Fruit fly (Drosophila melanogaster) whole organism, prepupa: ENCODE results near the gene opm.
A peak's percentile ranks its signal among the peaks of the same experiment; 100 is the strongest.

Experiments used
- Blimp-1 ChIP-seq: fragments of 200-800 bp; sonication (Bioruptor generic); optimal IDR thresholded peaks from 3 replicates; lab custom pipeline; 2017; ENCODE audit warnings: missing biosample characterization, missing genetic modification characterization, mild to moderate bottlenecking, moderate library complexity, missing genetic modification reagents
- CG10669 ChIP-seq: fragments of 200-800 bp; sonication (Bioruptor generic); optimal IDR thresholded peaks from 3 replicates; lab custom pipeline; 2018; ENCODE audit warnings: missing biosample characterization, mild to moderate bottlenecking, missing genetic modification characterization, moderate library complexity
- CG11294 ChIP-seq: fragments of 200-800 bp; sonication (Bioruptor generic); IDR thresholded peaks from 2 replicates; pipeline ENCODE4 v1.3.6; 2022; ENCODE audit warnings: missing biosample characterization, missing genetic modification characterization
- CG11762 ChIP-seq: fragments of 200-800 bp; sonication (Bioruptor generic); optimal IDR thresholded peaks from 3 replicates; lab custom pipeline; 2016; ENCODE audit warnings: missing biosample characterization, missing genetic modification characterization; ENCODE audit not compliant: insufficient read depth
- CG11902 ChIP-seq: fragments of 200-800 bp; sonication (Bioruptor generic); optimal IDR thresholded peaks from 3 replicates; lab custom pipeline; 2016; ENCODE audit warnings: missing biosample characterization, missing genetic modification characterization
- CG15336 ChIP-seq: fragments of 200-800 bp; sonication (Bioruptor generic); IDR thresholded peaks from 2 replicates; pipeline ENCODE4 v1.3.6; 2022; ENCODE audit warnings: missing biosample characterization, missing genetic modification characterization
- CG1621 ChIP-seq: fragments of 200-800 bp; sonication (Bioruptor generic); optimal IDR thresholded peaks from 3 replicates; lab custom pipeline; 2018; ENCODE audit warnings: missing biosample characterization, mild to moderate bottlenecking, missing genetic modification characterization
- CG16779 ChIP-seq: fragments of 200-800 bp; sonication (Bioruptor generic); optimal IDR thresholded peaks from 3 replicates; lab custom pipeline; 2017; ENCODE audit warnings: missing biosample characterization, mild to moderate bottlenecking, missing genetic modification characterization
- CG3032 ChIP-seq: fragments of 200-800 bp; optimal IDR thresholded peaks from 2 replicates; lab custom pipeline; 2019; ENCODE audit warnings: missing biosample characterization, mild to moderate bottlenecking, missing genetic modification characterization, moderate library complexity
- CG31627 ChIP-seq: fragments of 200-800 bp; sonication (Bioruptor generic); optimal IDR thresholded peaks from 3 replicates; lab custom pipeline; 2016; ENCODE audit warnings: missing biosample characterization, missing genetic modification characterization
- CG3919 ChIP-seq: fragments of 200-800 bp; sonication (Bioruptor generic); optimal IDR thresholded peaks from 3 replicates; lab custom pipeline; 2016; ENCODE audit warnings: missing biosample characterization, missing genetic modification characterization
- CG4318 ChIP-seq: fragments of 200-800 bp; sonication (Bioruptor generic); optimal IDR thresholded peaks from 3 replicates; lab custom pipeline; 2017; ENCODE audit warnings: missing biosample characterization, mild to moderate bottlenecking, missing genetic modification characterization
- CG6163 ChIP-seq: fragments of 200-800 bp; sonication (Bioruptor generic); IDR thresholded peaks from 3 replicates; pipeline ENCODE4 v1.3.6; 2022; ENCODE audit warnings: missing biosample characterization, missing genetic modification characterization
- CG6276 ChIP-seq: fragments of 200-800 bp; sonication (Bioruptor generic); optimal IDR thresholded peaks from 2 replicates; lab custom pipeline; 2017; ENCODE audit warnings: missing biosample characterization, mild to moderate bottlenecking, missing genetic modification characterization
- CG6808 ChIP-seq: fragments of 200-800 bp; sonication (Bioruptor generic); optimal IDR thresholded peaks from 3 replicates; lab custom pipeline; 2017; ENCODE audit warnings: missing biosample characterization, missing genetic modification characterization, mild to moderate bottlenecking, moderate library complexity, missing genetic modification reagents
- CG6854 ChIP-seq: fragments of 200-800 bp; sonication (Bioruptor generic); optimal IDR thresholded peaks from 2 replicates; lab custom pipeline; 2017; ENCODE audit warnings: missing biosample characterization, mild to moderate bottlenecking, missing genetic modification characterization
- CG7368 ChIP-seq: fragments of 200-800 bp; sonication (Bioruptor generic); optimal IDR thresholded peaks from 3 replicates; lab custom pipeline; 2016; ENCODE audit warnings: missing biosample characterization, missing genetic modification characterization
- CG8119 ChIP-seq: fragments of 200-800 bp; sonication (Bioruptor generic); IDR thresholded peaks from 3 replicates; pipeline ENCODE4 v1.3.6; 2022; ENCODE audit warnings: missing biosample characterization, missing genetic modification characterization
- CG8632 ChIP-seq: fragments of 200-800 bp; sonication (Bioruptor generic); optimal IDR thresholded peaks from 3 replicates; lab custom pipeline; 2016; ENCODE audit warnings: missing biosample characterization, missing genetic modification characterization
- CG9139 ChIP-seq: fragments of 200-800 bp; sonication (Bioruptor generic); optimal IDR thresholded peaks from 3 replicates; lab custom pipeline; 2017; ENCODE audit warnings: missing biosample characterization, mild to moderate bottlenecking, missing genetic modification characterization
- Eip75B ChIP-seq: fragments of 200-800 bp; sonication (Bioruptor generic); optimal IDR thresholded peaks from 3 replicates; lab custom pipeline; 2016; ENCODE audit warnings: missing biosample characterization, missing genetic modification characterization
- Eip78C ChIP-seq: fragments of 200-800 bp; sonication (Bioruptor generic); peaks from one replicate; lab custom pipeline; 2016; ENCODE audit warnings: missing biosample characterization, missing genetic modification characterization
- Ets21C ChIP-seq: fragments of 200-800 bp; sonication (Bioruptor generic); optimal IDR thresholded peaks from 3 replicates; lab custom pipeline; 2016; ENCODE audit warnings: missing biosample characterization, missing genetic modification characterization
- Ets96B ChIP-seq: fragments of 200-800 bp; optimal IDR thresholded peaks from 2 replicates; lab custom pipeline; 2019; ENCODE audit warnings: missing biosample characterization, mild to moderate bottlenecking, missing genetic modification characterization, moderate library complexity
- Hr39 ChIP-seq: fragments of 200-800 bp; sonication (Bioruptor generic); optimal IDR thresholded peaks from 2 replicates; lab custom pipeline; 2016; ENCODE audit warnings: missing biosample characterization, missing genetic modification characterization
- Hr4 ChIP-seq: fragments of 200-800 bp; sonication (Bioruptor generic); optimal IDR thresholded peaks from 3 replicates; lab custom pipeline; 2016; ENCODE audit warnings: missing biosample characterization, missing genetic modification characterization
- Lpt ChIP-seq: fragments of 200-800 bp; sonication (Bioruptor generic); optimal IDR thresholded peaks from 3 replicates; lab custom pipeline; 2016; ENCODE audit warnings: missing biosample characterization, missing genetic modification characterization
- OdsH ChIP-seq: fragments of 200-800 bp; sonication (Bioruptor generic); optimal IDR thresholded peaks from 3 replicates; lab custom pipeline; 2016; ENCODE audit warnings: missing biosample characterization, missing genetic modification characterization
- Smox ChIP-seq: fragments of 200-800 bp; sonication (Bioruptor generic); optimal IDR thresholded peaks from 3 replicates; lab custom pipeline; 2016; ENCODE audit warnings: missing biosample characterization, missing genetic modification characterization
- Sox102F ChIP-seq: fragments of 200-800 bp; sonication (Bioruptor generic); optimal IDR thresholded peaks from 2 replicates; lab custom pipeline; 2016; ENCODE audit warnings: missing biosample characterization, mild to moderate bottlenecking, missing genetic modification characterization
- Sox14 ChIP-seq: fragments of 200-800 bp; sonication (Bioruptor generic); optimal IDR thresholded peaks from 3 replicates; lab custom pipeline; 2016; ENCODE audit warnings: missing biosample characterization, missing genetic modification characterization
- Sox15 ChIP-seq: fragments of 200-800 bp; sonication (Bioruptor generic); optimal IDR thresholded peaks from 3 replicates; lab custom pipeline; 2016; ENCODE audit warnings: missing biosample characterization, missing genetic modification characterization
- acj6 ChIP-seq: fragments of 200-800 bp; sonication (Bioruptor generic); optimal IDR thresholded peaks from 3 replicates; lab custom pipeline; 2016; ENCODE audit warnings: missing biosample characterization, missing genetic modification characterization
- cyc ChIP-seq: fragments of 200-800 bp; sonication (Bioruptor generic); optimal IDR thresholded peaks from 3 replicates; lab custom pipeline; 2016; ENCODE audit warnings: missing biosample characterization, missing genetic modification characterization
- dsx ChIP-seq: fragments of 200-800 bp; optimal IDR thresholded peaks from 3 replicates; lab custom pipeline; 2019; ENCODE audit warnings: missing biosample characterization, mild to moderate bottlenecking, missing genetic modification characterization, moderate library complexity; ENCODE audit not compliant: poor library complexity, severe bottlenecking
- eg ChIP-seq: fragments of 200-800 bp; sonication (Bioruptor generic); IDR thresholded peaks from 3 replicates; pipeline ENCODE4 v1.3.6; 2022; ENCODE audit warnings: missing biosample characterization, missing genetic modification characterization
- esn ChIP-seq: fragments of 200-800 bp; sonication (Bioruptor generic); optimal IDR thresholded peaks from 2 replicates; lab custom pipeline; 2016; ENCODE audit warnings: missing biosample characterization, mild to moderate bottlenecking, missing genetic modification characterization, moderate library complexity
- fd59A ChIP-seq: fragments of 200-800 bp; sonication (Bioruptor generic); optimal IDR thresholded peaks from 2 replicates; lab custom pipeline; 2017; ENCODE audit warnings: missing biosample characterization, mild to moderate bottlenecking, missing genetic modification characterization, missing genetic modification reagents
- fd85E ChIP-seq: fragments of 200-800 bp; sonication (Bioruptor generic); optimal IDR thresholded peaks from 3 replicates; lab custom pipeline; 2016; ENCODE audit warnings: missing biosample characterization, missing genetic modification characterization
- pdm3 ChIP-seq: fragments of 200-800 bp; sonication (Bioruptor generic); optimal IDR thresholded peaks from 3 replicates; lab custom pipeline; 2016; ENCODE audit warnings: missing biosample characterization, missing genetic modification characterization
- salr ChIP-seq, 2 experiments: fragments of 200-800 bp; sonication (Bioruptor generic); optimal IDR thresholded peaks; 3 replicates each; lab custom pipeline; 2016 to 2018; ENCODE audit warnings: missing biosample characterization in 2 of 2, missing genetic modification characterization in 2 of 2, mild to moderate bottlenecking in 1 of 2
- spab ChIP-seq: fragments of 200-800 bp; sonication (Bioruptor generic); optimal IDR thresholded peaks from 2 replicates; lab custom pipeline; 2017; ENCODE audit warnings: missing biosample characterization, mild to moderate bottlenecking, missing genetic modification characterization, missing genetic modification reagents
- ss ChIP-seq, 2 experiments: fragments of 200-800 bp; sonication (Bioruptor generic); optimal IDR thresholded peaks; 2 replicates in 1 of 2; 3 replicates in 1 of 2; lab custom pipeline; 2017 to 2018; ENCODE audit warnings: mild to moderate bottlenecking in 2 of 2, missing biosample characterization in 2 of 2, missing genetic modification characterization in 2 of 2, moderate library complexity in 1 of 2
- svp ChIP-seq: fragments of 200-800 bp; sonication (Bioruptor generic); peaks from one replicate; lab custom pipeline; 2016; ENCODE audit warnings: missing biosample characterization, missing genetic modification characterization
- topi ChIP-seq: fragments of 200-800 bp; sonication (Bioruptor generic); optimal IDR thresholded peaks from 3 replicates; lab custom pipeline; 2016; ENCODE audit warnings: missing biosample characterization, missing genetic modification characterization
- vri ChIP-seq: fragments of 200-800 bp; sonication (Bioruptor generic); optimal IDR thresholded peaks from 3 replicates; lab custom pipeline; 2016; ENCODE audit warnings: missing biosample characterization, mild to moderate bottlenecking, missing genetic modification characterization

Gene opm

dm6 chrX:15022219-15022618, 44.0 kb downstream of the opm start (continued):
- peak; percentile 59; the same call in 2 of the 3 replicates for TF ChIP-seq eg (GFP tag; lab: Robert Waterston, UW)
- no peak for TF ChIP-seq fd59A
- TF ChIP-seq CG1621 (tag; lab: Kevin White, UChicago) = peak; percentile 39
- TF ChIP-seq CG15336 = peak; percentile 61
- TF ChIP-seq Hr39 (GFP tag; lab: Kevin White, UChicago) = peak; percentile 81
- TF ChIP-seq CG16779 (tag; lab: Kevin White, UChicago) = peak; percentile 9
- TF ChIP-seq Blimp-1 (GFP tag; lab: Kevin White, UChicago) = peak; percentile 46
- peak; percentile 33 for TF ChIP-seq dsx (GFP tag; lab: Kevin White, UChicago)
- TF ChIP-seq CG3032 (tag; lab: Kevin White, UChicago) = peak; percentile 48
- TF ChIP-seq Eip75B (GFP tag; lab: Kevin White, UChicago) = peak; percentile 63
- peak; percentile 83 for TF ChIP-seq svp (GFP tag; lab: Kevin White, UChicago)
- peak; percentile 78 for TF ChIP-seq esn (GFP tag; lab: Kevin White, UChicago)
- TF ChIP-seq pdm3 (GFP tag; lab: Kevin White, UChicago) = peak; percentile 73
- TF ChIP-seq salr (GFP tag; optimal IDR thresholded peaks at IDR 0.05; lab: Kevin White, UChicago) = peak in 1 of 2 experiments; percentile 31
- peak; percentile 76 for TF ChIP-seq CG3919
- TF ChIP-seq ss (GFP tag; optimal IDR thresholded peaks at IDR 0.05; lab: Kevin White, UChicago) = no peak
- TF ChIP-seq acj6 (GFP tag; lab: Kevin White, UChicago) = peak; percentile 65
- TF ChIP-seq CG8632 = peak; percentile 56

dm6 chrX:15021021-15021477, 45.2 kb downstream of the opm start:
- TF ChIP-seq CG11902 (GFP tag; lab: Kevin White, UChicago) (peak; percentile 58), cyc (GFP tag; lab: Kevin White, UChicago) (peak; percentile 55), Ets21C (GFP tag; lab: Kevin White, UChicago) (peak; percentile 1), salr (GFP tag; optimal IDR thresholded peaks at IDR 0.05; lab: Kevin White, UChicago) (peak; percentile 52 to 75), Ets96B (tag; lab: Kevin White, UChicago) (peak; percentile 88), OdsH (peak; percentile 80), ss (GFP tag; optimal IDR thresholded peaks at IDR 0.05; lab: Kevin White, UChicago) (peak; percentile 82 to 85), CG16779 (tag; lab: Kevin White, UChicago) (peak; percentile 56), Sox14 (GFP tag; lab: Kevin White, UChicago) (peak; percentile 38), CG15336 (peak; percentile 82), Sox15 (GFP tag; lab: Kevin White, UChicago) (peak; percentile 57), Hr4 (peak; percentile 58), CG9139 (GFP tag; lab: Kevin White, UChicago) (peak; percentile 70), Eip75B (GFP tag; lab: Kevin White, UChicago) (peak; percentile 60), CG11294 (GFP tag; lab: Robert Waterston, UW) (no peak), Sox102F (GFP tag; lab: Kevin White, UChicago) (peak; percentile 60), dsx (GFP tag; lab: Kevin White, UChicago) (peak; percentile 84), CG6163 (GFP tag; lab: Robert Waterston, UW) (peak; percentile 85), fd85E (no peak), CG3032 (tag; lab: Kevin White, UChicago) (peak; percentile 85), Eip78C (GFP tag; lab: Kevin White, UChicago) (peak; percentile 91), acj6 (GFP tag; lab: Kevin White, UChicago) (peak; percentile 78), CG7368 (GFP tag; lab: Kevin White, UChicago) (peak; percentile 74), CG8632 (peak; percentile 86), Hr39 (GFP tag; lab: Kevin White, UChicago) (peak; percentile 12), spab (GFP tag; lab: Kevin White, UChicago) (peak; percentile 71), CG6854 (peak; percentile 44), pdm3 (GFP tag; lab: Kevin White, UChicago) (peak; percentile 60), CG1621 (tag; lab: Kevin White, UChicago) (peak; percentile 65), CG6808 (GFP tag; lab: Kevin White, UChicago) (peak; percentile 81), topi (GFP tag; lab: Kevin White, UChicago) (peak; percentile 36), Lpt (GFP tag; lab: Kevin White, UChicago) (peak; percentile 68), CG31627 (GFP tag; lab: Kevin White, UChicago) (peak; percentile 30), CG8119 (GFP tag; lab: Robert Waterston, UW) (peak; percentile 83), CG3919 (peak; percentile 79), CG10669 (GFP tag; lab: Kevin White, UChicago) (peak; percentile 77), CG4318 (GFP tag; lab: Kevin White, UChicago) (peak; percentile 43), CG11762 (GFP tag; lab: Kevin White, UChicago) (peak; percentile 66), CG6276 (GFP tag; lab: Kevin White, UChicago) (peak; percentile 52), eg (GFP tag; lab: Robert Waterston, UW) (peak; percentile 74), vri (GFP tag; lab: Kevin White, UChicago) (peak; percentile 52), Blimp-1 (GFP tag; lab: Kevin White, UChicago) (peak; percentile 88), Smox (GFP tag; lab: Kevin White, UChicago) (peak; percentile 47)
